Worm (Caenorhabditis elegans): ENCODE data around the gene Y108G3AL.2.

- no peak for TF ChIP-seq pha-4 (tag; optimal IDR thresholded peaks at IDR 0.05)
- no peak for TF ChIP-seq nhr-77 (tag; optimal IDR thresholded peaks at IDR 0.05)
- TF ChIP-seq ama-1 (optimal IDR thresholded peaks at IDR 0.05): no peak
- no peak for TF ChIP-seq ZK546.5 (tag; optimal IDR thresholded peaks at IDR 0.05)
- no peak for TF ChIP-seq nhr-76 (tag; optimal IDR thresholded peaks at IDR 0.05)
- no peak for TF ChIP-seq mml-1 (tag; optimal IDR thresholded peaks at IDR 0.05)
- TF ChIP-seq jun-1 (tag; optimal IDR thresholded peaks at IDR 0.05): no peak
- TF ChIP-seq nhr-25 (tag; optimal IDR thresholded peaks at IDR 0.05): no peak
Measured at ce11 chrV:211388-212168, 44.8 kb downstream of the Y108G3AL.2 start.
